Worm (Caenorhabditis elegans) whole organism, L4 larva: ENCODE data around the gene R02D5.7.
A peak's percentile ranks its signal among the peaks of the same experiment; 100 is the strongest.

Experiments used
- F26F4.8 ChIP-seq: fragments of 200-800 bp; sonication (Bioruptor generic); conservative IDR thresholded peaks from 2 replicates; pipeline ENCODE4 v1.3.6; 2022; ENCODE audit warnings: missing genetic modification characterization, missing compliant biosample characterization
- F37D6.2 ChIP-seq: sonication (generic microtip); optimal IDR thresholded peaks from 2 replicates; lab custom pipeline; 2016; ENCODE audit warnings: mild to moderate bottlenecking, missing genetic modification characterization, missing compliant biosample characterization
- F49E8.2 ChIP-seq: sonication (generic microtip); optimal IDR thresholded peaks from 2 replicates; lab custom pipeline; 2016; ENCODE audit warnings: missing compliant biosample characterization, mild to moderate bottlenecking, missing genetic modification characterization, borderline replicate concordance
- T20F7.1 ChIP-seq: fragments of 200-800 bp; sonication (Bioruptor generic); optimal IDR thresholded peaks from 2 replicates; lab custom pipeline; 2018; ENCODE audit warnings: mild to moderate bottlenecking, missing genetic modification characterization, missing compliant biosample characterization
- Y105C5A.15 ChIP-seq: fragments of 200-800 bp; sonication (Bioruptor generic); IDR thresholded peaks from 2 replicates; pipeline ENCODE4 v1.3.6; 2022; ENCODE audit warnings: missing genetic modification characterization, missing compliant biosample characterization
- Y48G9A.11 ChIP-seq: fragments of 200-800 bp; sonication (Bioruptor generic); IDR thresholded peaks from 2 replicates; pipeline ENCODE4 v1.3.6; 2022; ENCODE audit warnings: missing genetic modification reagents, missing genetic modification characterization, missing compliant biosample characterization
- ZK337.2 ChIP-seq: fragments of 200-800 bp; sonication (Bioruptor generic); IDR thresholded peaks from 2 replicates; pipeline ENCODE4 v1.3.6; 2022; ENCODE audit warnings: missing genetic modification reagents, missing genetic modification characterization, missing compliant biosample characterization
- ZK546.5 ChIP-seq, 2 experiments: sonication (generic microtip); optimal IDR thresholded peaks; 2 replicates each; lab custom pipeline; 2017; ENCODE audit warnings: missing biosample characterization in 2 of 2, missing genetic modification characterization in 2 of 2
- ama-1 ChIP-seq: fragments of 150-350 bp; optimal IDR thresholded peaks from 2 replicates; lab custom pipeline; 2014; ENCODE audit warnings: inconsistent platforms, mixed read lengths
- arid-1 ChIP-seq: fragments of 200-800 bp; sonication (Bioruptor generic); conservative IDR thresholded peaks from 2 replicates; pipeline ENCODE4 v1.3.6; 2022; ENCODE audit warnings: missing genetic modification reagents, missing genetic modification characterization, missing compliant biosample characterization
- attf-4 ChIP-seq: sonication (generic microtip); optimal IDR thresholded peaks from 3 replicates; lab custom pipeline; 2017; ENCODE audit warnings: missing biosample characterization, missing genetic modification characterization
- ceh-20 ChIP-seq: fragments of 200-800 bp; sonication (Bioruptor generic); IDR thresholded peaks from 2 replicates; pipeline ENCODE4 v1.3.6; 2022; ENCODE audit warnings: missing genetic modification reagents, missing genetic modification characterization, missing compliant biosample characterization
- ceh-32 ChIP-seq: sonication (generic microtip); optimal IDR thresholded peaks from 2 replicates; lab custom pipeline; 2016; ENCODE audit warnings: mild to moderate bottlenecking, missing genetic modification characterization, missing compliant biosample characterization; ENCODE audit not compliant: poor library complexity
- ceh-44 ChIP-seq: fragments of 200-800 bp; sonication (Bioruptor generic); IDR thresholded peaks from 2 replicates; pipeline ENCODE4 v1.3.6; 2022; ENCODE audit warnings: missing genetic modification reagents, missing genetic modification characterization, missing compliant biosample characterization
- ceh-82 ChIP-seq: sonication (generic microtip); optimal IDR thresholded peaks from 2 replicates; lab custom pipeline; 2017; ENCODE audit warnings: missing biosample characterization, missing genetic modification characterization
- daf-16 ChIP-seq, 3 experiments: sonication (generic microtip); optimal IDR thresholded peaks; 2 replicates each; lab custom pipeline; 2016 to 2017; ENCODE audit warnings: missing genetic modification characterization in 3 of 3, missing genetic modification reagents in 3 of 3, mild to moderate bottlenecking in 2 of 3, missing compliant biosample characterization in 2 of 3, missing biosample characterization in 1 of 3, moderate library complexity in 1 of 3
- dmd-6 ChIP-seq: fragments of 200-800 bp; sonication (Bioruptor generic); IDR thresholded peaks from 2 replicates; pipeline ENCODE4 v1.3.6; 2022; ENCODE audit warnings: missing genetic modification reagents, missing genetic modification characterization, missing compliant biosample characterization
- dmd-8 ChIP-seq: fragments of 200-800 bp; sonication (Bioruptor generic); IDR thresholded peaks from 2 replicates; pipeline ENCODE4 v1.3.6; 2022; ENCODE audit warnings: missing genetic modification characterization, missing compliant biosample characterization
- dve-1 ChIP-seq: sonication (generic microtip); optimal IDR thresholded peaks from 2 replicates; lab custom pipeline; 2017; ENCODE audit warnings: antibody characterized with exemption, mild to moderate bottlenecking, missing genetic modification characterization, missing compliant biosample characterization; ENCODE audit not compliant: insufficient read depth
- egl-27 ChIP-seq: sonication (generic microtip); optimal IDR thresholded peaks from 3 replicates; lab custom pipeline; 2017; ENCODE audit warnings: missing biosample characterization, missing genetic modification reagents, missing genetic modification characterization
- fos-1 ChIP-seq: fragments of 150-350 bp; optimal IDR thresholded peaks from 2 replicates; lab custom pipeline; 2014; ENCODE audit warnings: missing biosample characterization, missing genetic modification characterization
- hlh-11 ChIP-seq: fragments of 200-800 bp; sonication (Bioruptor generic); optimal IDR thresholded peaks from 2 replicates; lab custom pipeline; 2018; ENCODE audit warnings: mild to moderate bottlenecking, missing genetic modification characterization, missing compliant biosample characterization
- jun-1 ChIP-seq: fragments of 150-350 bp; optimal IDR thresholded peaks from 2 replicates; lab custom pipeline; 2014; ENCODE audit warnings: missing biosample characterization, missing genetic modification reagents, missing genetic modification characterization
- lin-13 ChIP-seq: fragments of 150-350 bp; optimal IDR thresholded peaks from 2 replicates; lab custom pipeline; 2014; ENCODE audit warnings: missing biosample characterization, missing genetic modification reagents, missing genetic modification characterization
- lin-15B ChIP-seq: fragments of 150-350 bp; sonication (generic microtip); optimal IDR thresholded peaks from 3 replicates; lab custom pipeline; 2014; ENCODE audit warnings: missing biosample characterization, missing genetic modification characterization
- lin-38 ChIP-seq: fragments of 200-800 bp; sonication (Bioruptor generic); IDR thresholded peaks from 2 replicates; pipeline ENCODE4 v1.3.6; 2022; ENCODE audit warnings: missing genetic modification reagents, missing genetic modification characterization, missing compliant biosample characterization
- madf-9 ChIP-seq: fragments of 200-800 bp; sonication (Bioruptor generic); conservative IDR thresholded peaks from 2 replicates; pipeline ENCODE4 v1.3.6; 2022; ENCODE audit warnings: missing genetic modification reagents, missing genetic modification characterization, missing compliant biosample characterization
- mep-1 ChIP-seq: fragments of 150-350 bp; sonication (generic microtip); optimal IDR thresholded peaks from 3 replicates; lab custom pipeline; 2014; ENCODE audit warnings: missing biosample characterization, missing genetic modification characterization
- mes-2 ChIP-seq: sonication (generic microtip); optimal IDR thresholded peaks from 2 replicates; lab custom pipeline; 2016; ENCODE audit warnings: missing genotype, mild to moderate bottlenecking, missing genetic modification characterization, missing compliant biosample characterization; ENCODE audit not compliant: poor library complexity, severe bottlenecking
- mxl-2 ChIP-seq: fragments of 200-800 bp; sonication (Bioruptor generic); conservative IDR thresholded peaks from 2 replicates; pipeline ENCODE4 v1.3.6; 2022; ENCODE audit warnings: missing genetic modification reagents, missing genetic modification characterization, missing compliant biosample characterization
- mxl-3 ChIP-seq: fragments of 200-800 bp; sonication (Bioruptor generic); optimal IDR thresholded peaks from 2 replicates; lab custom pipeline; 2018; ENCODE audit warnings: mild to moderate bottlenecking, missing genetic modification characterization, missing compliant biosample characterization
- nhr-10 ChIP-seq: fragments of 150-350 bp; optimal IDR thresholded peaks from 2 replicates; lab custom pipeline; 2014; ENCODE audit warnings: missing biosample characterization, missing genetic modification characterization
- nhr-11 ChIP-seq: fragments of 150-350 bp; optimal IDR thresholded peaks from 2 replicates; lab custom pipeline; 2014; ENCODE audit warnings: missing biosample characterization, missing genetic modification characterization
- nhr-25 ChIP-seq: sonication (generic microtip); optimal IDR thresholded peaks from 2 replicates; lab custom pipeline; 2017; ENCODE audit warnings: missing genetic modification characterization, mild to moderate bottlenecking, missing compliant biosample characterization, antibody characterized with exemption, moderate library complexity, borderline replicate concordance; ENCODE audit not compliant: insufficient read depth
- nhr-28 ChIP-seq: fragments of 150-350 bp; optimal IDR thresholded peaks from 2 replicates; lab custom pipeline; 2014; ENCODE audit warnings: missing biosample characterization, missing genetic modification characterization
- nhr-41 ChIP-seq: fragments of 200-800 bp; sonication (Bioruptor generic); IDR thresholded peaks from 2 replicates; pipeline ENCODE4 v1.3.6; 2022; ENCODE audit warnings: missing genetic modification reagents, missing genetic modification characterization, missing compliant biosample characterization
- nhr-6 ChIP-seq: fragments of 150-350 bp; optimal IDR thresholded peaks from 2 replicates; lab custom pipeline; 2014; ENCODE audit warnings: missing biosample characterization, missing genetic modification characterization
- pqm-1 ChIP-seq: sonication (generic microtip); optimal IDR thresholded peaks from 2 replicates; lab custom pipeline; 2017; ENCODE audit warnings: missing biosample characterization, missing genetic modification characterization
- saeg-2 ChIP-seq: fragments of 200-800 bp; sonication (Bioruptor generic); IDR thresholded peaks from 2 replicates; pipeline ENCODE4 v1.3.6; 2022; ENCODE audit warnings: missing genetic modification reagents, missing genetic modification characterization, missing compliant biosample characterization
- sdz-12 ChIP-seq: fragments of 200-800 bp; sonication (Bioruptor generic); optimal IDR thresholded peaks from 2 replicates; lab custom pipeline; 2018; ENCODE audit warnings: mild to moderate bottlenecking, missing genetic modification characterization, missing compliant biosample characterization
- set-16 ChIP-seq: fragments of 200-800 bp; sonication (Bioruptor generic); IDR thresholded peaks from 2 replicates; pipeline ENCODE4 v1.3.6; 2022; ENCODE audit warnings: missing genetic modification reagents, missing genetic modification characterization, missing compliant biosample characterization
- snpc-1.2 ChIP-seq: fragments of 200-800 bp; sonication (Bioruptor generic); IDR thresholded peaks from 2 replicates; pipeline ENCODE4 v1.3.6; 2022; ENCODE audit warnings: missing genetic modification reagents, missing genetic modification characterization, missing compliant biosample characterization
- snpc-4 ChIP-seq: fragments of 150-350 bp; optimal IDR thresholded peaks from 2 replicates; lab custom pipeline; 2014; ENCODE audit warnings: missing biosample characterization, missing genetic modification characterization
- spr-1 ChIP-seq: sonication (generic microtip); optimal IDR thresholded peaks from 2 replicates; lab custom pipeline; 2016; ENCODE audit warnings: mild to moderate bottlenecking, missing genetic modification characterization, missing compliant biosample characterization
- tag-97 ChIP-seq: fragments of 200-800 bp; sonication (Bioruptor generic); IDR thresholded peaks from 2 replicates; pipeline ENCODE4 v1.3.6; 2022; ENCODE audit warnings: missing genetic modification characterization, missing compliant biosample characterization
- unc-130 ChIP-seq: sonication (generic microtip); optimal IDR thresholded peaks from 2 replicates; lab custom pipeline; 2016; ENCODE audit warnings: missing genetic modification reagents, missing genetic modification characterization, missing compliant biosample characterization
- unc-62 ChIP-seq, 3 experiments: fragments of 150-350 bp in 1 of 3; sonication (generic microtip); optimal IDR thresholded peaks in 2 of 3; peaks in 1 of 3; 1 replicate in 1 of 3; 2 replicates in 2 of 3; lab custom pipeline; 2014 to 2017; ENCODE audit warnings: missing biosample characterization in 3 of 3, missing genetic modification characterization in 3 of 3, missing genetic modification reagents in 3 of 3, missing genotype in 1 of 3
- zfp-2 ChIP-seq: sonication (generic microtip); optimal IDR thresholded peaks from 2 replicates; lab custom pipeline; 2016; ENCODE audit warnings: mild to moderate bottlenecking, missing genetic modification characterization, missing compliant biosample characterization
- zip-11 ChIP-seq: fragments of 200-800 bp; sonication (Bioruptor generic); IDR thresholded peaks from 2 replicates; pipeline ENCODE4 v1.3.6; 2022; ENCODE audit warnings: missing genetic modification characterization, missing compliant biosample characterization
- zip-2 ChIP-seq: fragments of 150-350 bp; optimal IDR thresholded peaks from 2 replicates; lab custom pipeline; 2014; ENCODE audit warnings: missing biosample characterization, missing genetic modification characterization
- ztf-7 ChIP-seq: fragments of 150-350 bp; optimal IDR thresholded peaks from 2 replicates; lab custom pipeline; 2014; ENCODE audit warnings: missing biosample characterization, missing genetic modification characterization

R02D5.7 gene

DNA sequence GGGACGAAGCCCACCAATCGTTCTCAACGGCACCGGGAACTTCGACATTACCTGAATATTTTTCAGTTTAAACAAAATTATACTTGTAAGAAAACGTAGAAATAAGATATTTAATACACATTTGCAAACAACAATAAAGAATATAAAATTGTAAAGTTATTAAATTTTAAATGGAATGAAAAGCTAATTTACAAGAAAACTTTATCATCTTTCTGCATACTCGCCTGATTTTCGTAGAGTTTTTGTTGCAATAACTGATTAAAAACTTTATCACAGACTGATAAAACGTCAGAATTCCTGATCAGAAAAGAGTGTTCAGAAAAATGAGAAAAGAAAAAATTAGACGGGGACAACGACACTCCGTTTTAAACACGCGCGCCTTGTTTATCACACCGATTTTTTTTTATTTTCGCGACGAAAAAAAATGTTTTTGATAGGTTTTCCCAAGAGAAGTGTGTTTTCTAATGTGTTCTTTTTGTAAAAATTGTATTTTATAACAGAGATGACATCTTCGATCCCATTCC, 34.0 kb downstream of the R02D5.7 start, which contains the start of the genes dlat-1 and fntb-1:
dlat-1 (minus strand) TSS at position 51 of the 524 bp plus-strand sequence.
fntb-1 (plus strand) TSS at position 412 of the 524 bp plus-strand sequence.
- TF ChIP-seq Y105C5A.15 (no peak), mep-1 (no peak), spr-1 (tag; lab: Kevin White, UChicago) (no peak), nhr-25 (tag; lab: Kevin White, UChicago) (no peak), zip-11 (GFP tag; lab: Robert Waterston, UW) (no peak), zfp-2 (no peak), dmd-6 (GFP tag; lab: Robert Waterston, UW) (peak; percentile 56), ama-1 (no peak), madf-9 (GFP tag; lab: Robert Waterston, UW) (no peak), tag-97 (GFP tag; lab: Robert Waterston, UW) (no peak), lin-15B (tag; lab: Kevin White, UChicago) (no peak), nhr-6 (tag; lab: Kevin White, UChicago) (peak; percentile 48), ztf-7 (tag; lab: Kevin White, UChicago) (no peak), snpc-4 (tag; lab: Kevin White, UChicago) (no peak), daf-16 (GFP tag; optimal IDR thresholded peaks at IDR 0.05; lab: Kevin White, UChicago) (no peak), daf-16 (tag; optimal IDR thresholded peaks at IDR 0.05; lab: Kevin White, UChicago) (peak; percentile 23), F37D6.2 (tag; lab: Kevin White, UChicago) (no peak), sdz-12 (GFP tag; lab: Kevin White, UChicago) (no peak), pqm-1 (tag; lab: Kevin White, UChicago) (peak; percentile 74), F49E8.2 (tag; lab: Kevin White, UChicago) (no peak), ceh-32 (tag; lab: Kevin White, UChicago) (no peak), lin-38 (no peak), nhr-41 (no peak), nhr-11 (no peak), saeg-2 (GFP tag; lab: Robert Waterston, UW) (no peak), jun-1 (no peak), ceh-82 (tag; lab: Kevin White, UChicago) (no peak), arid-1 (GFP tag; lab: Robert Waterston, UW) (no peak), nhr-28 (tag; lab: Kevin White, UChicago) (peak; percentile 68), Y48G9A.11 (GFP tag; lab: Robert Waterston, UW) (no peak), T20F7.1 (GFP tag; lab: Kevin White, UChicago) (peak; percentile 95), egl-27 (no peak), ZK546.5 (tag; optimal IDR thresholded peaks at IDR 0.05; lab: Kevin White, UChicago) (no peak), ceh-20 (no peak), nhr-10 (no peak), ZK337.2 (GFP tag; lab: Robert Waterston, UW) (no peak), dve-1 (tag; lab: Kevin White, UChicago) (peak; percentile 24), mes-2 (tag; lab: Kevin White, UChicago) (peak; percentile 19), set-16 (GFP tag; lab: Robert Waterston, UW) (no peak), mxl-3 (GFP tag; lab: Kevin White, UChicago) (no peak), unc-62 (GFP tag; optimal IDR thresholded peaks at IDR 0.05 in 1 of 2; lab: Kevin White, UChicago) (no peak), unc-62 (tag; optimal IDR thresholded peaks at IDR 0.05; lab: Kevin White, UChicago) (no peak), zip-2 (tag; lab: Kevin White, UChicago) (no peak), dmd-8 (no peak), F26F4.8 (GFP tag; lab: Robert Waterston, UW) (no peak), mxl-2 (GFP tag; lab: Robert Waterston, UW) (no peak), ceh-44 (GFP tag; lab: Robert Waterston, UW) (no peak), lin-13 (GFP tag; lab: Kevin White, UChicago) (no peak), fos-1 (tag; lab: Kevin White, UChicago) (no peak), snpc-1.2 (GFP tag; lab: Robert Waterston, UW) (no peak), attf-4 (tag; lab: Kevin White, UChicago) (no peak), hlh-11 (tag; lab: Kevin White, UChicago) (peak; percentile 44), unc-130 (GFP tag; lab: Kevin White, UChicago) (no peak)
